Worm (Caenorhabditis elegans) whole organism, midembryonic: ENCODE data around the gene tatn-1.

Experiments
- T22C8.4 ChIP-seq: fragments of 200-800 bp; sonication (Bioruptor generic); IDR thresholded peaks from 2 replicates; pipeline ENCODE4 v1.3.6; 2022; ENCODE audit warnings: missing genetic modification characterization, missing compliant biosample characterization
- cog-1 ChIP-seq: sonication (generic microtip); optimal IDR thresholded peaks from 2 replicates; lab custom pipeline; 2016; ENCODE audit warnings: missing genetic modification characterization, missing compliant biosample characterization
- flt-1 ChIP-seq: fragments of 200-800 bp; sonication (Bioruptor generic); IDR thresholded peaks from 2 replicates; pipeline ENCODE4 v1.3.6; 2022; ENCODE audit warnings: missing genetic modification characterization, missing compliant biosample characterization
- klf-2 ChIP-seq: fragments of 200-800 bp; sonication (Bioruptor generic); conservative IDR thresholded peaks from 2 replicates; pipeline ENCODE4 v1.3.6; 2022; ENCODE audit warnings: missing genetic modification reagents, missing genetic modification characterization, missing compliant biosample characterization
- med-1 ChIP-seq: sonication (generic microtip); optimal IDR thresholded peaks from 2 replicates; lab custom pipeline; 2017; ENCODE audit warnings: missing genetic modification characterization, mild to moderate bottlenecking, missing compliant biosample characterization, antibody characterized with exemption, missing genetic modification reagents; ENCODE audit not compliant: insufficient read depth
- ref-1 ChIP-seq: fragments of 200-800 bp; sonication (Bioruptor generic); conservative IDR thresholded peaks from 2 replicates; pipeline ENCODE4 v1.3.6; 2022; ENCODE audit warnings: missing genetic modification reagents, missing genetic modification characterization, missing compliant biosample characterization
- tab-1 ChIP-seq: fragments of 200-800 bp; sonication (Bioruptor generic); IDR thresholded peaks from 2 replicates; pipeline ENCODE4 v1.3.6; 2022; ENCODE audit warnings: missing genetic modification characterization, missing compliant biosample characterization
- ztf-23 ChIP-seq: fragments of 200-800 bp; sonication (Bioruptor generic); IDR thresholded peaks from 2 replicates; pipeline ENCODE4 v1.3.6; 2022; ENCODE audit warnings: missing genetic modification reagents, missing genetic modification characterization, missing compliant biosample characterization
- ztf-29 ChIP-seq: fragments of 200-800 bp; sonication (Bioruptor generic); IDR thresholded peaks from 2 replicates; pipeline ENCODE4 v1.3.6; 2022; ENCODE audit warnings: missing genetic modification reagents, missing genetic modification characterization, missing compliant biosample characterization

tatn-1 gene

DNA sequence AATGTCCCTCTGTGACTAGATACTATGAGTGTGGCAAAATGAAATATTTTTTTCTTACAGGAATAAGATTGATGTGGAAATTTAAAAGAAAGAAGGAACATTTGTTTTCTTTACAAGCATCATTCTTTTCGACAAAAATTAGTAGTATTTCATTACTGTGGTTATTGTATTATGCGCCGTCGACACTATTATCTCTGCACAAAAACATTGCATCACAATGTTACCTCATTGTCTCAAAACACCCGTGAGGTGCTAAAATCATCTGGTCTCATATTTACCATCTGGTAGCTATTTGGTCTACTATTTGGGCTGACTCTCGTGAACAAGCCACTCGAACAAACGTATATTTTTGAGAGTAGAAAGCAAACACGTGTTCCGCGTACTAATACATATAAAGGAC lies 31.3 kb upstream of the tatn-1 start:
- no peak for TF ChIP-seq ztf-23 (GFP tag; lab: Robert Waterston, UW)
- no peak for TF ChIP-seq cog-1
- no peak for TF ChIP-seq ref-1 (GFP tag; lab: Robert Waterston, UW)
- no peak for TF ChIP-seq med-1 (GFP tag; lab: Kevin White, UChicago)
- TF ChIP-seq klf-2 (GFP tag; lab: Robert Waterston, UW), result no peak
- TF ChIP-seq T22C8.4, result no peak
- TF ChIP-seq ztf-29 (GFP tag; lab: Robert Waterston, UW), result no peak
- no peak for TF ChIP-seq flt-1
- TF ChIP-seq tab-1 (GFP tag; lab: Robert Waterston, UW), result no peak

DNA sequence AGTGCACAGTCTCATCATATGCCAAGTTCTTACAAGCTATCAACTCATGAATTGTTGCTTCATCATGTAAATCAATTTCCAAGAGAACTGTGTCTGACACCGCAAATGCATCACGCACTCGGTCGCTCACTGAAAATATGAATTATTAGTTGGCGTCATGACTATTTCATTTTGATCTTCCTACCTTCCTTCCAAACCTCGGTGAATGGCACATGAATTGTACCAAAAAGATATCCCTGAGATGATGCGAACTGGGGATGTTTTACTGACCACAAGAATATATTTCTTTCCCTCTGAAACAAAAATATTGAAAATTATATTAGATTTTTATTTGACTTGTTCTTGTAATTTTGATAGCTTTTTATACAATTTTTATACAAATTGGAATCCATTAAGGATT lies 30.6 kb upstream of the tatn-1 start:
- TF ChIP-seq cog-1, result no peak
- no peak for TF ChIP-seq med-1 (GFP tag; lab: Kevin White, UChicago)
- no peak for TF ChIP-seq T22C8.4
- no peak for TF ChIP-seq ztf-29 (GFP tag; lab: Robert Waterston, UW)
- TF ChIP-seq ref-1 (GFP tag; lab: Robert Waterston, UW), result no peak
- TF ChIP-seq klf-2 (GFP tag; lab: Robert Waterston, UW), result no peak
- no peak for TF ChIP-seq ztf-23 (GFP tag; lab: Robert Waterston, UW)
- TF ChIP-seq tab-1 (GFP tag; lab: Robert Waterston, UW), result no peak
- no peak for TF ChIP-seq flt-1

DNA sequence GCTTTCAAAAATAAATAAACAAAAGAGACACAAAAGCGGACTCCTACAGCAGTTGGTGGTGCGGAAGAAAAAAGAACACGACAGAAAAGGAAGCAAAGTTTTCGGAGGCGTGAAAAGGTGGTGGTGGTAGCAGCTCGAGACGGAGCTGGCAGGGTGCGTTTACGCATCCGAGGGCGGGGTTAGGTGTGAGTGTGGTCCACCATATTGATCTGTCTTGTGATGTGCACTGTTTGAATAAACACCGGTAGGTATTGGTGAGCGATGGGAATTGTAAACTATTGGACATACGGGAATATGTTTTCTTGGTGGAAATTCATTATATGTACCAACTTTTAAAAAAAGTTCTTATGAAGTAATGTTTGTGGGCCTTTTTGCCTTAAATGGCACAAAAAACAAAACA lies 29.8 kb upstream of the tatn-1 start, which contains the start of gene C05G5.5:
Gene C05G5.5, minus strand, starts transcription at position 101 of the 400 bp plus-strand sequence.
- TF ChIP-seq ref-1 (GFP tag; lab: Robert Waterston, UW) (no peak), med-1 (GFP tag; lab: Kevin White, UChicago) (no peak)

DNA sequence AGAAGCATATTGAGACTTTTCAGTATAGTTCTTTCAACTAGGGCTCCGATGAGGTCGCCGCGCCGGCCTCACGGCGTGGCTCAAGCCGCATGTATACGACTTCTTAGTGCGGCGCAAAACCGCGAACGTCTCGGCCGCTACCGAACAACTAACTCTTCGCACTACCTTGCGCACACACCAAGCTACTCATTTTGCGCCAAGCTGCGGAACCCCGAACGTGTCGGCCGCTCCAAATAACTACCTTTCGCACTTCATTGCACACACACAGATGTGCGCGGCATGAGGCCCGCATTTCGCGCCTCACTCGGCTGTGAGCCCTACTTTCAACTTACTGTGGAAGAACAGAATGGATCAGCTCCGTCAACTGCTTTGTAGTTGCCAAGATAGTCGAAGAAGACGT lies 23.0 kb upstream of the tatn-1 start:
- TF ChIP-seq T22C8.4 (no peak), med-1 (GFP tag; lab: Kevin White, UChicago) (no peak), ztf-23 (GFP tag; lab: Robert Waterston, UW) (peak; percentile 40; the same call in 1 of the 2 replicates), flt-1 (no peak), tab-1 (GFP tag; lab: Robert Waterston, UW) (no peak)

DNA sequence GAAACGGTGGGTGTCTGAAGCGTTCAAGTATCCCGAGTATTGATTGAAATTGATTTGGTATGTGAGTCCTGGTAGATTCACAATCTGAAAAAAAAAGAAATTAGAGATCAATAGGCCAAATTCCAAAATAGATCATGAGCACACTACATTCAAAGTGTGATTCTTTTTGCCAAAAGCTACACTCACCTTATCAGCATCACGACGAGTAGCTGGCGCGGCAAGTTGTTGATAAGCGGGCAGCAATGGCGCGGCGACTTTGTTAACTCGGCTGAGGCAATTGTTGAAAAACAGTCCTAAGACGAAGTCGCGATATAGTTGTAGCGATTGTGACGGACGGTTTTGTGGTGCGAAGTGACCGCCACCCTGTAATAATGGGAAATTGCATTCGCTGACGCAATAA lies 21.8 kb upstream of the tatn-1 start:
- TF ChIP-seq T22C8.4 (no peak), flt-1 (no peak), cog-1 (no peak), ref-1 (GFP tag; lab: Robert Waterston, UW) (no peak), ztf-23 (GFP tag; lab: Robert Waterston, UW) (no peak), tab-1 (GFP tag; lab: Robert Waterston, UW) (no peak), klf-2 (GFP tag; lab: Robert Waterston, UW) (no peak), ztf-29 (GFP tag; lab: Robert Waterston, UW) (no peak), med-1 (GFP tag; lab: Kevin White, UChicago) (no peak)

DNA sequence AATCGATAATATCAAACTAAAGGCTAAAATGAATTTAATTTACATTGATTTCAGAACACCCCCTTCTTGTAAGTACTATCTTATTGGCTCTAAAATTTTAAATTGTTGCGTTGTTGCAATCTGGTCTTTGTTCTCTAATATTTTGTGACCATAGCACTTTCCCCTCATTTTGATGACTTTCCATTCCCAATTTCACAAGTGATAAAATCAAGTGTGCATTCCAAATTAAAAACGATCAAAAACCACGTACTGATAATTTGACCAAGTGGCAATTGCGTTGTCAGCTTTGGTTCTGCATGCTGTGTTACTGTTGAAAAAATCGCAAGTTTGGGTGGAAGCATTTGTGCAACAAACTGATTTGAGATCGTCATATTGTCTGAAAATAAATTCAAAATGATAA lies 20.5 kb upstream of the tatn-1 start:
- no peak for TF ChIP-seq med-1 (GFP tag; lab: Kevin White, UChicago)
- no peak for TF ChIP-seq cog-1

DNA sequence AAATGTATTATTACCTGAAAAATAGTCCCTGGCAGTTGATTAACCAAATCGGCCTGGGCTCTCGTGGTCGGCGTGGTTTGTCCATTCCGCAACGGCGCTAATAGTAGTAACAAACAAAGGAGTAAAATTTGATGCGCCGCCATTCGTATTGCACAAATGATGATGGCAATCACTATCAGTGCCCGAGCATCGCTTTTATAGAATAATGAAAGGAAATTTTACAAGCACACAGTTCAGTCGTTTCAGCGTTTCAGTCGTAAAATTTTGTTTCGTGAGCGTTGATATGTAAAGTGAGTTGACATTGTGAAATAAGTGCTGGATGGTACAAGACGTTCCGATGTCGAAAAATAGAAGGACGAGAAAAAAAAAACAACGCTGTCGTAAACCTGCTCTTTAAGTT lies 19.1 kb upstream of the tatn-1 start, which contains the start of gene Y16B4A.2:
Gene Y16B4A.2, minus strand, starts transcription at position 170 of the 400 bp plus-strand sequence.
- TF ChIP-seq ref-1 (GFP tag; lab: Robert Waterston, UW), result no peak
- TF ChIP-seq cog-1, result no peak
- no peak for TF ChIP-seq klf-2 (GFP tag; lab: Robert Waterston, UW)
- no peak for TF ChIP-seq ztf-23 (GFP tag; lab: Robert Waterston, UW)
- TF ChIP-seq med-1 (GFP tag; lab: Kevin White, UChicago), result no peak
- TF ChIP-seq flt-1, result no peak
- no peak for TF ChIP-seq T22C8.4
- no peak for TF ChIP-seq tab-1 (GFP tag; lab: Robert Waterston, UW)
- no peak for TF ChIP-seq ztf-29 (GFP tag; lab: Robert Waterston, UW)

DNA sequence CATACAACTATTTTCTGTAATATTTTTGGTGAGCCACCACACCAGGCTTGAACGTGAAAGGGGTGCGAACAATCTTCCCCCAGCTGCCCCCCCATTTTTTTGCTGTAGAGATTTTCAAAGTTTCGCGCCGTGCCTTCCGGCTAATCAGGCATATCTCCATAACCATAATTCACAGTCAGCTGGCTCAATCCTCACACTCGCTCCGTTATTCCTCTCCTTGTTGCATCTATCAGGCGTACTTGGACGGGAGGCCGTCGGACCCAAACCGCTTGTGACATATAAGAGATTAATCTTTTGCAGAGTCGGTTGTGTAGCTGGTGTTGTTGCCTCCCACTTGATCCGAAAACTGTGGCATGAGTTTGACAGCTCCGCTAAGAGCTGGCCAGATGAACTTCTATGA lies 17.6 kb upstream of the tatn-1 start, which contains the start of gene unc-3:
Gene unc-3, plus strand, starts transcription at position 301 of the 400 bp plus-strand sequence.
- TF ChIP-seq ref-1 (GFP tag; lab: Robert Waterston, UW) (no peak), ztf-23 (GFP tag; lab: Robert Waterston, UW) (no peak), med-1 (GFP tag; lab: Kevin White, UChicago) (no peak), tab-1 (GFP tag; lab: Robert Waterston, UW) (no peak), T22C8.4 (no peak), ztf-29 (GFP tag; lab: Robert Waterston, UW) (no peak), flt-1 (no peak), klf-2 (GFP tag; lab: Robert Waterston, UW) (no peak)

DNA sequence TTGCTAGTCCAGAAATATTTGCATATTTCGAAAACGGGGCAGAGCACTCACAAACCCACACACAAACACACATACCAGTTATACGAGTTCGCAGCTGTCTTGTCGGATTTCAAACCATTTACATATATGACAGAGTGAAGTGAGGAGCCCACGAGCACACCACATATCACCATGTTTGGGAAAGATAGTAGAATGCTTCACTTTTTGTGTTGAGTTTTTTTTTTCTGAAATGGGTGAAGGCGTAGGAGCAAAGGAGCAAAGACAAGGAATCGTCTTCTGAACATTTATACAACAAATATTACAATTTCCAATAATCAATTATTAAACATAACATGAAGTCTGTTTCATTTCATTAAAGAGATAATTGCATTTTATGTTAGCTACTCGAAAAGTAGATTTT lies 15.6 kb upstream of the tatn-1 start:
- TF ChIP-seq ztf-23 (GFP tag; lab: Robert Waterston, UW) (no peak), klf-2 (GFP tag; lab: Robert Waterston, UW) (no peak), ref-1 (GFP tag; lab: Robert Waterston, UW) (no peak), med-1 (GFP tag; lab: Kevin White, UChicago) (no peak), flt-1 (no peak), ztf-29 (GFP tag; lab: Robert Waterston, UW) (no peak), tab-1 (GFP tag; lab: Robert Waterston, UW) (no peak), cog-1 (no peak), T22C8.4 (no peak)

DNA sequence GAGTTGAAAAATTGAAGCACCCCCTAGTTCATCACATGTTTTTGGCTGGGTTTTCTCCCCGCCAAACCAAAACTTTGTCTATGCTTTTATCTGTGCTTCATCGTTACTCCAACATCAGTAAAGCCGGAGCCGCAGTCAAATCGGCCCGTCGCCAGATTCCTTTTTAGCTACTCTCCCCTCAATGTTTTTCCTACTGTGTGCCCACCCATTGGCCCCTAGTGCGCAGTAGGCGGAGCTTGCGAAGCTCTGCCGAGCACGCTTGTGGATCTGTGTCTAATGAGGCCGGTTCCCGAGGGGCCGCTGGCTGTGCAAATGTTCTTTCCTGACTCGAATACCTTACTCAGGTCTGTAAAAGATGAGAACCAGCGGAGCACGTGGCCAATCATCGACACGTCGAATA lies 14.5 kb upstream of the tatn-1 start:
- TF ChIP-seq ztf-23 (GFP tag; lab: Robert Waterston, UW) (no peak), flt-1 (no peak), ref-1 (GFP tag; lab: Robert Waterston, UW) (no peak), tab-1 (GFP tag; lab: Robert Waterston, UW) (no peak), ztf-29 (GFP tag; lab: Robert Waterston, UW) (no peak), klf-2 (GFP tag; lab: Robert Waterston, UW) (no peak), T22C8.4 (no peak), med-1 (GFP tag; lab: Kevin White, UChicago) (no peak), cog-1 (no peak)
